Worm (Caenorhabditis elegans) whole organism, midembryonic: ENCODE measurements around the gene mob-3.

ENCODE experiments used
- flt-1 ChIP-seq: fragments of 200-800 bp; sonication (Bioruptor generic); IDR thresholded peaks from 2 replicates; pipeline ENCODE4 v1.3.6; 2022; ENCODE audit warnings: missing genetic modification characterization, missing compliant biosample characterization
- klf-2 ChIP-seq: fragments of 200-800 bp; sonication (Bioruptor generic); conservative IDR thresholded peaks from 2 replicates; pipeline ENCODE4 v1.3.6; 2022; ENCODE audit warnings: missing genetic modification reagents, missing genetic modification characterization, missing compliant biosample characterization
- med-1 ChIP-seq: sonication (generic microtip); optimal IDR thresholded peaks from 2 replicates; lab custom pipeline; 2017; ENCODE audit warnings: missing genetic modification characterization, mild to moderate bottlenecking, missing compliant biosample characterization, antibody characterized with exemption, missing genetic modification reagents; ENCODE audit not compliant: insufficient read depth
- tab-1 ChIP-seq: fragments of 200-800 bp; sonication (Bioruptor generic); IDR thresholded peaks from 2 replicates; pipeline ENCODE4 v1.3.6; 2022; ENCODE audit warnings: missing genetic modification characterization, missing compliant biosample characterization
- ztf-23 ChIP-seq: fragments of 200-800 bp; sonication (Bioruptor generic); IDR thresholded peaks from 2 replicates; pipeline ENCODE4 v1.3.6; 2022; ENCODE audit warnings: missing genetic modification reagents, missing genetic modification characterization, missing compliant biosample characterization

- TF ChIP-seq tab-1: no peak
- no peak for TF ChIP-seq med-1 (GFP tag; lab: Kevin White, UChicago)
- no peak for TF ChIP-seq ztf-23 (GFP tag; lab: Robert Waterston, UW)
- no peak for TF ChIP-seq flt-1 (GFP tag; lab: Robert Waterston, UW)
- no peak for TF ChIP-seq klf-2 (GFP tag; lab: Robert Waterston, UW)
Observed at ce11 chrIV:7342144-7342543, 46.6 kb downstream of the mob-3 start.
